Worm (Caenorhabditis elegans) whole organism, L4 larva: ENCODE results near the gene F28G4.2.

Experiments
- aly-2 ChIP-seq: sonication (generic microtip); optimal IDR thresholded peaks from 2 replicates; lab custom pipeline; 2018; ENCODE audit warnings: missing biosample characterization, missing genetic modification characterization
- ceh-28 ChIP-seq: fragments of 150-350 bp; optimal IDR thresholded peaks from 2 replicates; lab custom pipeline; 2014; ENCODE audit warnings: missing biosample characterization, missing genetic modification reagents, missing genetic modification characterization
- ceh-44 ChIP-seq: fragments of 200-800 bp; sonication (Bioruptor generic); IDR thresholded peaks from 2 replicates; pipeline ENCODE4 v1.3.6; 2022; ENCODE audit warnings: missing genetic modification reagents, missing genetic modification characterization, missing compliant biosample characterization
- ctbp-1 ChIP-seq: fragments of 200-800 bp; sonication (Bioruptor generic); IDR thresholded peaks from 2 replicates; pipeline ENCODE4 v1.3.6; 2022; ENCODE audit warnings: missing genetic modification reagents, missing genetic modification characterization, missing compliant biosample characterization
- dmd-6 ChIP-seq: fragments of 200-800 bp; sonication (Bioruptor generic); IDR thresholded peaks from 2 replicates; pipeline ENCODE4 v1.3.6; 2022; ENCODE audit warnings: missing genetic modification reagents, missing genetic modification characterization, missing compliant biosample characterization
- dve-1 ChIP-seq: sonication (generic microtip); optimal IDR thresholded peaks from 2 replicates; lab custom pipeline; 2017; ENCODE audit warnings: antibody characterized with exemption, mild to moderate bottlenecking, missing genetic modification characterization, missing compliant biosample characterization; ENCODE audit not compliant: insufficient read depth
- hif-1 ChIP-seq, 2 experiments: sonication (generic microtip); optimal IDR thresholded peaks; 2 replicates each; lab custom pipeline; 2016 to 2017; ENCODE audit warnings: missing compliant biosample characterization in 2 of 2, missing genetic modification characterization in 2 of 2, missing genetic modification reagents in 2 of 2, missing genotype in 2 of 2, mild to moderate bottlenecking in 1 of 2
- hlh-11 ChIP-seq: fragments of 200-800 bp; sonication (Bioruptor generic); optimal IDR thresholded peaks from 2 replicates; lab custom pipeline; 2018; ENCODE audit warnings: mild to moderate bottlenecking, missing genetic modification characterization, missing compliant biosample characterization
- lin-13 ChIP-seq: fragments of 150-350 bp; optimal IDR thresholded peaks from 2 replicates; lab custom pipeline; 2014; ENCODE audit warnings: missing biosample characterization, missing genetic modification reagents, missing genetic modification characterization
- lin-29 ChIP-seq: fragments of 200-800 bp; sonication (Bioruptor generic); IDR thresholded peaks from 2 replicates; pipeline ENCODE4 v1.3.6; 2022; ENCODE audit warnings: missing genetic modification reagents, missing genetic modification characterization, missing compliant biosample characterization
- lin-39 ChIP-seq: fragments of 150-350 bp; optimal IDR thresholded peaks from 2 replicates; lab custom pipeline; 2014; ENCODE audit warnings: missing biosample characterization, missing genetic modification reagents, missing genetic modification characterization
- lir-3 ChIP-seq: sonication (generic microtip); optimal IDR thresholded peaks from 2 replicates; lab custom pipeline; 2016; ENCODE audit warnings: mild to moderate bottlenecking, missing genetic modification characterization, missing compliant biosample characterization
- lsy-2 ChIP-seq, 2 experiments: fragments of 150-350 bp in 1 of 2; sonication (generic microtip) in 1 of 2; optimal IDR thresholded peaks; 2 replicates each; lab custom pipeline; 2014 to 2017; ENCODE audit warnings: missing biosample characterization in 2 of 2, missing genetic modification characterization in 2 of 2
- mxl-3 ChIP-seq: fragments of 200-800 bp; sonication (Bioruptor generic); optimal IDR thresholded peaks from 2 replicates; lab custom pipeline; 2018; ENCODE audit warnings: mild to moderate bottlenecking, missing genetic modification characterization, missing compliant biosample characterization
- nhr-25 ChIP-seq: sonication (generic microtip); optimal IDR thresholded peaks from 2 replicates; lab custom pipeline; 2017; ENCODE audit warnings: missing genetic modification characterization, mild to moderate bottlenecking, missing compliant biosample characterization, antibody characterized with exemption, moderate library complexity, borderline replicate concordance; ENCODE audit not compliant: insufficient read depth
- nhr-28 ChIP-seq: fragments of 150-350 bp; optimal IDR thresholded peaks from 2 replicates; lab custom pipeline; 2014; ENCODE audit warnings: missing biosample characterization, missing genetic modification characterization
- php-3 ChIP-seq: fragments of 200-800 bp; sonication (Bioruptor generic); IDR thresholded peaks from 2 replicates; pipeline ENCODE4 v1.3.6; 2022; ENCODE audit warnings: missing genetic modification reagents, missing genetic modification characterization, missing compliant biosample characterization
- pqm-1 ChIP-seq: sonication (generic microtip); optimal IDR thresholded peaks from 2 replicates; lab custom pipeline; 2017; ENCODE audit warnings: missing biosample characterization, missing genetic modification characterization
- spr-1 ChIP-seq: sonication (generic microtip); optimal IDR thresholded peaks from 2 replicates; lab custom pipeline; 2016; ENCODE audit warnings: mild to moderate bottlenecking, missing genetic modification characterization, missing compliant biosample characterization
- tra-1 ChIP-seq: fragments of 200-800 bp; sonication (Bioruptor generic); IDR thresholded peaks from 2 replicates; pipeline ENCODE4 v1.3.6; 2022; ENCODE audit warnings: missing genetic modification reagents, missing genetic modification characterization, missing compliant biosample characterization
- vab-7 ChIP-seq: fragments of 200-800 bp; sonication (Bioruptor generic); IDR thresholded peaks from 2 replicates; pipeline ENCODE4 v1.3.6; 2022; ENCODE audit warnings: missing genetic modification reagents, missing genetic modification characterization, missing compliant biosample characterization

F28G4.2 gene

ce11 chrV:16235135-16235534 is 47.0 kb downstream of the F28G4.2 start, which contains the start of gene F21H7.3:
F21H7.3 (minus strand) TSS chrV:16235235.
- TF ChIP-seq dve-1, result no peak
- TF ChIP-seq hif-1 (tag; optimal IDR thresholded peaks at IDR 0.05; lab: Kevin White, UChicago), result no peak
- no peak for TF ChIP-seq lin-39
- no peak for TF ChIP-seq lir-3
- no peak for TF ChIP-seq lin-13
- TF ChIP-seq spr-1 (tag; lab: Kevin White, UChicago), result no peak
- TF ChIP-seq lin-29 (GFP tag; lab: Robert Waterston, UW), result no peak
- no peak for TF ChIP-seq ceh-28 (tag; lab: Kevin White, UChicago)
- no peak for TF ChIP-seq ctbp-1
- TF ChIP-seq nhr-25 (tag; lab: Kevin White, UChicago), result no peak
- TF ChIP-seq mxl-3, result no peak
- no peak for TF ChIP-seq tra-1 (GFP tag; lab: Robert Waterston, UW)
- TF ChIP-seq aly-2 (tag; lab: Kevin White, UChicago), result no peak
- TF ChIP-seq, all 104 proteins: peak for 0

ce11 chrV:16233624-16234023 is 48.5 kb downstream of the F28G4.2 start, which contains the start of gene clec-233:
clec-233 (plus strand) TSS chrV:16233924.
- no peak for TF ChIP-seq vab-7 (GFP tag; lab: Robert Waterston, UW)

ce11 chrV:16232180-16232579 is 49.9 kb downstream of the F28G4.2 start, which contains the start of gene gst-22:
gst-22 (minus strand) TSS chrV:16232282.
- TF ChIP-seq pqm-1 (tag; lab: Kevin White, UChicago) (peak; percentile 82), dmd-6 (GFP tag; lab: Robert Waterston, UW) (peak; percentile 82), ceh-44 (GFP tag; lab: Robert Waterston, UW) (no peak), hlh-11 (peak; percentile 24), lsy-2 (tag; optimal IDR thresholded peaks at IDR 0.05; lab: Kevin White, UChicago) (no peak), php-3 (GFP tag; lab: Robert Waterston, UW) (peak; percentile 87), nhr-28 (tag; lab: Kevin White, UChicago) (peak; percentile 44)
